Fruit fly (Drosophila melanogaster) whole organism, embryonic: ENCODE data around the gene Pdcd4.

Source experiments
- CG1024 ChIP-seq: fragments of 200-800 bp; sonication (Bioruptor generic); IDR thresholded peaks from 2 replicates; pipeline ENCODE4 v1.3.6; 2022; ENCODE audit warnings: missing biosample characterization, missing genetic modification characterization
- CG10543 ChIP-seq: fragments of 200-800 bp; sonication (Bioruptor generic); optimal IDR thresholded peaks from 3 replicates; lab custom pipeline; 2017; ENCODE audit warnings: missing biosample characterization, mild to moderate bottlenecking, missing genetic modification characterization, moderate library complexity
- CG10959 ChIP-seq: fragments of 200-800 bp; sonication (Bioruptor generic); IDR thresholded peaks from 2 replicates; pipeline ENCODE4 v1.3.6; 2022; ENCODE audit warnings: missing biosample characterization, missing genetic modification characterization
- CG11085 ChIP-seq: fragments of 200-800 bp; sonication (Bioruptor generic); IDR thresholded peaks from 2 replicates; pipeline ENCODE4 v1.3.6; 2022; ENCODE audit warnings: missing biosample characterization, missing genetic modification characterization
- CG11695 ChIP-seq: fragments of 200-800 bp; sonication (Bioruptor generic); IDR thresholded peaks from 3 replicates; pipeline ENCODE4 v1.3.6; 2022; ENCODE audit warnings: missing biosample characterization, missing genetic modification characterization
- CG13424 ChIP-seq: fragments of 200-800 bp; sonication (Bioruptor generic); optimal IDR thresholded peaks from 2 replicates; lab custom pipeline; 2019; ENCODE audit warnings: missing biosample characterization, mild to moderate bottlenecking, missing genetic modification characterization, moderate library complexity
- CG13894 ChIP-seq: fragments of 200-800 bp; sonication (Bioruptor generic); optimal IDR thresholded peaks from 3 replicates; lab custom pipeline; 2018; ENCODE audit warnings: missing biosample characterization, mild to moderate bottlenecking, missing genetic modification characterization, moderate library complexity
- CG14667 ChIP-seq: fragments of 200-800 bp; sonication (Bioruptor generic); IDR thresholded peaks from 2 replicates; pipeline ENCODE4 v1.3.6; 2022; ENCODE audit warnings: missing biosample characterization, missing genetic modification characterization
- CG14860 ChIP-seq: fragments of 200-800 bp; sonication (Bioruptor generic); IDR thresholded peaks from 3 replicates; pipeline ENCODE4 v1.3.6; 2022; ENCODE audit warnings: missing biosample characterization, missing genetic modification characterization; ENCODE audit not compliant: partially characterized antibody
- CG15073 ChIP-seq: fragments of 200-800 bp; sonication (Bioruptor generic); optimal IDR thresholded peaks from 2 replicates; lab custom pipeline; 2016; ENCODE audit warnings: missing biosample characterization, missing genetic modification characterization
- CG15696 ChIP-seq: fragments of 200-800 bp; sonication (Bioruptor generic); optimal IDR thresholded peaks from 2 replicates; lab custom pipeline; 2019; ENCODE audit warnings: missing biosample characterization, mild to moderate bottlenecking, missing genetic modification characterization, moderate library complexity
- CG16863 ChIP-seq: fragments of 200-800 bp; sonication (Bioruptor generic); optimal IDR thresholded peaks from 3 replicates; lab custom pipeline; 2016; ENCODE audit warnings: missing biosample characterization, missing genetic modification characterization
- CG17568 ChIP-seq: fragments of 200-800 bp; sonication (Bioruptor generic); optimal IDR thresholded peaks from 2 replicates; lab custom pipeline; 2018; ENCODE audit warnings: missing biosample characterization, mild to moderate bottlenecking, missing genetic modification characterization, moderate library complexity
- CG17802 ChIP-seq: fragments of 200-800 bp; sonication (Bioruptor generic); optimal IDR thresholded peaks from 2 replicates; lab custom pipeline; 2018; ENCODE audit warnings: missing biosample characterization, mild to moderate bottlenecking, missing genetic modification characterization, moderate library complexity
- CG17829 ChIP-seq: fragments of 200-800 bp; optimal IDR thresholded peaks from 2 replicates; lab custom pipeline; 2019; ENCODE audit warnings: missing biosample characterization, mild to moderate bottlenecking, missing genetic modification characterization, moderate library complexity
- CG17912 ChIP-seq: fragments of 200-800 bp; sonication (Bioruptor generic); optimal IDR thresholded peaks from 2 replicates; lab custom pipeline; 2018; ENCODE audit warnings: missing biosample characterization, mild to moderate bottlenecking, missing genetic modification characterization
- CG31365 ChIP-seq: fragments of 200-800 bp; sonication (Bioruptor generic); optimal IDR thresholded peaks from 2 replicates; lab custom pipeline; 2018; ENCODE audit warnings: missing biosample characterization, mild to moderate bottlenecking, missing genetic modification characterization
- CG32532 ChIP-seq: fragments of 200-800 bp; sonication (Bioruptor generic); IDR thresholded peaks from 2 replicates; pipeline ENCODE4 v1.3.6; 2022; ENCODE audit warnings: missing biosample characterization, missing genetic modification characterization
- CG3838 ChIP-seq: fragments of 200-800 bp; sonication (Bioruptor generic); optimal IDR thresholded peaks from 3 replicates; lab custom pipeline; 2016; ENCODE audit warnings: missing biosample characterization, missing genetic modification characterization
- CG3995 ChIP-seq: fragments of 200-800 bp; sonication (Bioruptor generic); optimal IDR thresholded peaks from 3 replicates; lab custom pipeline; 2016; ENCODE audit warnings: missing biosample characterization, missing genetic modification characterization
- CG4854 ChIP-seq: fragments of 200-800 bp; sonication (Bioruptor generic); optimal IDR thresholded peaks from 2 replicates; lab custom pipeline; 2016; ENCODE audit warnings: missing biosample characterization, missing genetic modification characterization, inconsistent platforms
- CG6272 ChIP-seq: fragments of 200-800 bp; sonication (Bioruptor generic); IDR thresholded peaks from 2 replicates; pipeline ENCODE4 v1.3.6; 2022; ENCODE audit warnings: missing biosample characterization, missing genetic modification characterization
- CG6654 ChIP-seq: fragments of 200-800 bp; sonication (Bioruptor generic); optimal IDR thresholded peaks from 2 replicates; lab custom pipeline; 2017; ENCODE audit warnings: missing biosample characterization, mild to moderate bottlenecking, missing genetic modification characterization
- CG6854 ChIP-seq: fragments of 200-800 bp; sonication (Bioruptor generic); optimal IDR thresholded peaks from 3 replicates; lab custom pipeline; 2017; ENCODE audit warnings: missing biosample characterization, mild to moderate bottlenecking, missing genetic modification characterization
- CG8944 ChIP-seq: fragments of 200-800 bp; sonication (Bioruptor generic); optimal IDR thresholded peaks from 3 replicates; lab custom pipeline; 2016; ENCODE audit warnings: missing biosample characterization, missing genetic modification characterization
- CG9609 ChIP-seq: fragments of 200-800 bp; sonication (Bioruptor generic); optimal IDR thresholded peaks from 3 replicates; lab custom pipeline; 2016; ENCODE audit warnings: missing biosample characterization, missing genetic modification characterization
- Dbx ChIP-seq: fragments of 200-800 bp; sonication (Bioruptor generic); IDR thresholded peaks from 3 replicates; pipeline ENCODE4 v1.3.6; 2022; ENCODE audit warnings: missing biosample characterization, missing genetic modification characterization
- HHEX ChIP-seq: fragments of 200-800 bp; sonication (Bioruptor generic); optimal IDR thresholded peaks from 3 replicates; lab custom pipeline; 2017; ENCODE audit warnings: missing biosample characterization, mild to moderate bottlenecking, missing genetic modification characterization, missing genetic modification reagents
- HmgZ ChIP-seq: fragments of 200-800 bp; sonication (Bioruptor generic); optimal IDR thresholded peaks from 2 replicates; lab custom pipeline; 2018; ENCODE audit warnings: missing biosample characterization, mild to moderate bottlenecking, missing genetic modification characterization
- Hr78 ChIP-seq, 2 experiments: fragments of 200-800 bp in 1 of 2; fragments of >200 bp in 1 of 2; sonication (Bioruptor generic) in 1 of 2; optimal IDR thresholded peaks; 2 replicates each; lab custom pipeline; 2017 to 2019; ENCODE audit warnings: missing biosample characterization in 2 of 2, missing genetic modification characterization in 2 of 2, mild to moderate bottlenecking in 1 of 2, moderate library complexity in 1 of 2
- MBD-R2 ChIP-seq: fragments of 200-800 bp; sonication (Bioruptor generic); IDR thresholded peaks from 2 replicates; pipeline ENCODE4 v1.3.6; 2022; ENCODE audit warnings: missing biosample characterization, missing genetic modification characterization
- Ravus ChIP-seq: fragments of 200-800 bp; sonication (Bioruptor generic); IDR thresholded peaks from 2 replicates; pipeline ENCODE4 v1.3.6; 2022; ENCODE audit warnings: missing biosample characterization, missing genetic modification characterization
- Sry-β ChIP-seq: fragments of 200-800 bp; sonication (Bioruptor generic); optimal IDR thresholded peaks from 2 replicates; lab custom pipeline; 2018; ENCODE audit warnings: missing biosample characterization, mild to moderate bottlenecking, missing genetic modification characterization, moderate library complexity
- ap ChIP-seq: fragments of 200-800 bp; sonication (Bioruptor generic); IDR thresholded peaks from 2 replicates; pipeline ENCODE4 v1.3.6; 2022; ENCODE audit warnings: missing biosample characterization, missing genetic modification characterization
- croc ChIP-seq: fragments of 200-800 bp; sonication (Bioruptor generic); conservative IDR thresholded peaks from 3 replicates; pipeline ENCODE4 v1.3.6; 2022; ENCODE audit warnings: missing biosample characterization, missing genetic modification characterization
- dati ChIP-seq: fragments of 200-800 bp; sonication (Bioruptor generic); IDR thresholded peaks from 2 replicates; pipeline ENCODE4 v1.3.6; 2022; ENCODE audit warnings: missing biosample characterization, missing genetic modification characterization
- gcm ChIP-seq: fragments of 200-800 bp; sonication (Bioruptor generic); optimal IDR thresholded peaks from 2 replicates; lab custom pipeline; 2019; ENCODE audit warnings: missing biosample characterization, mild to moderate bottlenecking, missing genetic modification characterization, moderate library complexity
- gfzf ChIP-seq: fragments of 200-800 bp; sonication (Bioruptor generic); optimal IDR thresholded peaks from 2 replicates; lab custom pipeline; 2016; ENCODE audit warnings: missing biosample characterization, mild to moderate bottlenecking, missing genetic modification characterization, moderate library complexity
- gro ChIP-seq: fragments of 200-800 bp; sonication (Bioruptor generic); optimal IDR thresholded peaks from 2 replicates; lab custom pipeline; 2016; ENCODE audit warnings: missing biosample characterization, missing genetic modification characterization
- gsb-n ChIP-seq: fragments of 200-800 bp; sonication (Bioruptor generic); optimal IDR thresholded peaks from 3 replicates; lab custom pipeline; 2018; ENCODE audit warnings: missing biosample characterization, mild to moderate bottlenecking, missing genetic modification characterization
- hkb ChIP-seq, 2 experiments: fragments of 200-800 bp in 1 of 2; fragments of >200 bp in 1 of 2; sonication (Bioruptor generic) in 1 of 2; IDR thresholded peaks in 1 of 2; optimal IDR thresholded peaks in 1 of 2; 2 replicates each; pipeline versions ENCODE4 v1.3.6 to Lab custom; 2017 to 2022; ENCODE audit warnings: missing biosample characterization in 1 of 2, missing genetic modification characterization in 1 of 2
- lmd ChIP-seq: fragments of 200-800 bp; sonication (Bioruptor generic); IDR thresholded peaks from 2 replicates; pipeline ENCODE4 v1.3.6; 2022; ENCODE audit warnings: missing biosample characterization, missing genetic modification characterization
- nau ChIP-seq: fragments of 200-800 bp; sonication (Bioruptor generic); optimal IDR thresholded peaks from 3 replicates; lab custom pipeline; 2017; ENCODE audit warnings: missing biosample characterization, mild to moderate bottlenecking, missing genetic modification characterization, missing genetic modification reagents
- oc ChIP-seq: fragments of 200-800 bp; sonication (Bioruptor generic); optimal IDR thresholded peaks from 2 replicates; lab custom pipeline; 2018; ENCODE audit warnings: missing biosample characterization, mild to moderate bottlenecking, missing genetic modification characterization, moderate library complexity
- pb ChIP-seq: fragments of 200-800 bp; sonication (Bioruptor generic); optimal IDR thresholded peaks from 3 replicates; lab custom pipeline; 2016; ENCODE audit warnings: missing biosample characterization, missing genetic modification characterization
- ranshi ChIP-seq: fragments of 200-800 bp; sonication (Bioruptor generic); IDR thresholded peaks from 2 replicates; pipeline ENCODE4 v1.3.6; 2022; ENCODE audit warnings: missing biosample characterization, missing genetic modification characterization
- sens-2 ChIP-seq: fragments of 200-800 bp; sonication (Bioruptor generic); IDR thresholded peaks from 2 replicates; pipeline ENCODE4 v1.3.6; 2022; ENCODE audit warnings: missing biosample characterization, missing genetic modification characterization
- sima ChIP-seq: fragments of 200-800 bp; sonication (Bioruptor generic); optimal IDR thresholded peaks from 2 replicates; lab custom pipeline; 2016; ENCODE audit warnings: missing biosample characterization, missing genetic modification characterization
- usp ChIP-seq: fragments of >200 bp; optimal IDR thresholded peaks from 2 replicates; lab custom pipeline; 2017; ENCODE audit warnings: missing biosample characterization, missing genetic modification characterization
- wek ChIP-seq: fragments of 200-800 bp; sonication (Bioruptor generic); optimal IDR thresholded peaks from 3 replicates; lab custom pipeline; 2018; ENCODE audit warnings: missing biosample characterization, mild to moderate bottlenecking, missing genetic modification characterization, moderate library complexity

The Pdcd4 gene

DNA sequence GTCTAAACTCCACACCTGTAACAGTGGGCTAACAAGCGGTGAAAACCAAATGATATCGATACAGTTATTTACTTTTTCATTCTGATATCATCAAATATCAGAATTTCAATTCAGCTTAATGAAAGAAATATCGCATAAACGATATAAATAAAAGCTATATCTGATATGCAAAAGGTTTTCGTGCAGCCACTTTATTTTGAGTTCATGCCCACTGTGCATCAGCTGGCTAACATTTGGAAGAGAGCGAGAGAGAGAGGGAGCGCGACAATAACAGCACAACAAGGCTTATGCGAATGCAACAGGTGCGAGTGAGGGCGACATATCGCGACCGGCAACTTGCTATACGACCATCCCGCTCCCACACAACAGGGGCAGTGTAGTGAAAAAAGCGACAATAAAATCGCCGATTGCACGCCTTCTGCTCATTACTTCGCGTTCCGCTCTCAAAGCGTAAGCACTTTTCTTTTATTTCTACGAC is 15.8 kb downstream of the Pdcd4 start, which contains the start of gene CG11151 (continued):
- TF ChIP-seq Sry-β (GFP tag; lab: Kevin White, UChicago) (peak; percentile 70), gcm (GFP tag; lab: Kevin White, UChicago) (peak; percentile 97), Dbx (peak; percentile 93), CG11695 (peak; percentile 96), CG17802 (tag; lab: Kevin White, UChicago) (peak; percentile 84), lmd (GFP tag; lab: Robert Waterston, UW) (peak; percentile 93), sima (GFP tag; lab: Kevin White, UChicago) (peak; percentile 89), usp (GFP tag; lab: Kevin White, UChicago) (no peak), sens-2 (peak; percentile 87), HmgZ (tag; lab: Kevin White, UChicago) (peak; percentile 97), wek (peak; percentile 92), nau (GFP tag; lab: Kevin White, UChicago) (peak; percentile 92), CG10543 (GFP tag; lab: Kevin White, UChicago) (peak; percentile 97), CG1024 (GFP tag; lab: Robert Waterston, UW) (peak; percentile 91), CG3838 (peak; percentile 91), CG31365 (tag; lab: Kevin White, UChicago) (peak; percentile 86), CG17829 (tag; lab: Kevin White, UChicago) (peak; percentile 97), gfzf (GFP tag; lab: Kevin White, UChicago) (peak; percentile 21), CG13894 (tag; lab: Kevin White, UChicago) (peak; percentile 97), CG10959 (GFP tag; lab: Robert Waterston, UW) (peak; percentile 94), ranshi (GFP tag; lab: Robert Waterston, UW) (peak; percentile 95), hkb (optimal IDR thresholded peaks at IDR 0.05; lab: Kevin White, UChicago) (no peak), hkb (GFP tag; IDR thresholded peaks at IDR 0.05; lab: Robert Waterston, UW) (peak; percentile 97), CG6854 (GFP tag; lab: Kevin White, UChicago) (peak; percentile 96), CG11085 (GFP tag; lab: Robert Waterston, UW) (peak; percentile 92), CG15696 (peak; percentile 94), CG15073 (GFP tag; lab: Kevin White, UChicago) (peak; percentile 76), croc (GFP tag; lab: Robert Waterston, UW) (peak; percentile 90), CG17912 (GFP tag; lab: Kevin White, UChicago) (peak; percentile 94), dati (GFP tag; lab: Robert Waterston, UW) (peak; percentile 86), CG16863 (GFP tag; lab: Kevin White, UChicago) (peak; percentile 97), CG4854 (GFP tag; lab: Kevin White, UChicago) (peak; percentile 93), CG13424 (tag; lab: Kevin White, UChicago) (peak; percentile 97), CG8944 (GFP tag; lab: Kevin White, UChicago) (peak; percentile 96), ap (GFP tag; lab: Robert Waterston, UW) (peak; percentile 86), CG6654 (GFP tag; lab: Kevin White, UChicago) (peak; percentile 88), oc (tag; lab: Kevin White, UChicago) (peak; percentile 97), gsb-n (tag; lab: Kevin White, UChicago) (peak; percentile 98), gro (GFP tag; lab: Kevin White, UChicago) (peak; percentile 97), Ravus (GFP tag; lab: Robert Waterston, UW) (peak; percentile 85), Hr78 (GFP tag; optimal IDR thresholded peaks at IDR 0.05; lab: Kevin White, UChicago) (peak in 1 of 2 experiments; percentile 69), CG9609 (peak; percentile 98), CG6272 (GFP tag; lab: Robert Waterston, UW) (peak; percentile 92), pb (GFP tag; lab: Kevin White, UChicago) (peak; percentile 95), CG32532 (GFP tag; lab: Robert Waterston, UW) (peak; percentile 96), HHEX (GFP tag; lab: Kevin White, UChicago) (peak; percentile 96), CG14667 (peak; percentile 91), CG3995 (GFP tag; lab: Kevin White, UChicago) (peak; percentile 70), CG17568 (GFP tag; lab: Kevin White, UChicago) (peak; percentile 95), CG14860 (GFP tag; lab: Robert Waterston, UW) (peak; percentile 71), MBD-R2 (GFP tag; lab: Robert Waterston, UW) (peak; percentile 92)
